Worm (Caenorhabditis elegans) whole organism, mixed stage, embryonic: ENCODE measurements around the gene nono-1.

Experiments
- ces-1 ChIP-seq: fragments of 150-350 bp; optimal IDR thresholded peaks from 2 replicates; lab custom pipeline; 2014; ENCODE audit warnings: missing biosample characterization, missing genetic modification reagents, missing genetic modification characterization
- lin-13 ChIP-seq: fragments of 150-350 bp; optimal IDR thresholded peaks from 2 replicates; lab custom pipeline; 2014; ENCODE audit warnings: missing biosample characterization, missing genetic modification characterization
- mab-5 ChIP-seq: fragments of 150-350 bp; optimal IDR thresholded peaks from 2 replicates; lab custom pipeline; 2014; ENCODE audit warnings: missing biosample characterization, missing genetic modification characterization
- nhr-28 ChIP-seq: fragments of 150-350 bp; optimal IDR thresholded peaks from 2 replicates; lab custom pipeline; 2014; ENCODE audit warnings: missing biosample characterization, missing genetic modification characterization
- nhr-76 ChIP-seq: sonication (generic microtip); optimal IDR thresholded peaks from 2 replicates; lab custom pipeline; 2017; ENCODE audit warnings: missing biosample characterization, missing genetic modification characterization
- pha-4 ChIP-seq: fragments of 150-350 bp; optimal IDR thresholded peaks from 2 replicates; lab custom pipeline; 2018; ENCODE audit warnings: missing biosample characterization, missing genetic modification reagents, missing genetic modification characterization
- sptf-1 ChIP-seq: sonication (generic microtip); optimal IDR thresholded peaks from 2 replicates; lab custom pipeline; 2017; ENCODE audit warnings: mild to moderate bottlenecking, missing genetic modification characterization, moderate library complexity, missing compliant biosample characterization
- ztf-11 ChIP-seq: fragments of 150-350 bp; optimal IDR thresholded peaks from 2 replicates; lab custom pipeline; 2014; ENCODE audit warnings: missing biosample characterization, missing genetic modification characterization

DNA sequence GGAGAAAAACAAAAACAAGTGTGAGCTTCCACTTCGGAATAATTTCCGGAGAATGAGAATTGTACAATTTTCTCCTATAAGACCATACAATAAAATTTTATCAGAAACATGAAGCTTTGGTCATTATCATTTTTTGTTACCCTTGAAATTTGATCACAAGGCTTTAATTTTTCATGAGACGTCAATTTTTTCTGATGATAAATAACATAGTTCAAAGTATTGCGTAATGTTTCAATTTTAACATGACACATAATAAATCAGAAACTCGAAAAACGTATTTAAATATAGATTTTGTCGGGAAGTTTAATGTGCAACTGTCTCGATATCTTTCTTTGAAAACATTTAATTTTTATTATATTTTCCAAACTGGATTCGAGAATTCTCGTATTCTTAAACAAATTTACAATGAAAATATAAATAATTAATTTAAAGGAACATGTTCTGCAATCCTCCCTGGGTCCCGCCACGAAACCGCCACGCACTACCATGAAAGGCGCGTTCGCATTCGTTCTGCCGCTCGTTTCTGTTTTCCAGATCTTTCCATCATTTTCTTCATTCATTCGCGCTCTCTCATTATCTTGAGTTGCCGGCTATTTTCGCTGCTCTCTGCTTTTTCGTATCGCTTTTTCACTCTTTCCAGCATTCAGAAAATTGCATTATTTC is 19.1 kb downstream of the nono-1 start:
- no peak for TF ChIP-seq nhr-28
- no peak for TF ChIP-seq ces-1 (GFP tag; lab: Kevin White, UChicago)
- no peak for TF ChIP-seq pha-4 (tag; lab: Kevin White, UChicago)
- TF ChIP-seq sptf-1 (tag; lab: Kevin White, UChicago), result no peak
- no peak for TF ChIP-seq mab-5 (tag; lab: Kevin White, UChicago)
- no peak for TF ChIP-seq lin-13
- no peak for TF ChIP-seq ztf-11 (tag; lab: Kevin White, UChicago)
- no peak for TF ChIP-seq nhr-76 (tag; lab: Kevin White, UChicago)
